Fruit fly (Drosophila melanogaster) whole organism, embryonic: Measurements from ENCODE around the gene Alp13.

Experiments used
- CG2678 ChIP-seq: fragments of 200-800 bp; sonication (Bioruptor generic); optimal IDR thresholded peaks from 3 replicates; lab custom pipeline; 2019; ENCODE audit warnings: missing biosample characterization, mild to moderate bottlenecking, missing genetic modification characterization, moderate library complexity
- CG42726 ChIP-seq: fragments of 200-800 bp; sonication (Bioruptor generic); IDR thresholded peaks from 2 replicates; pipeline ENCODE4 v1.3.6; 2022; ENCODE audit warnings: missing biosample characterization, missing genetic modification characterization; ENCODE audit not compliant: partially characterized antibody
- Dbx ChIP-seq: fragments of 200-800 bp; sonication (Bioruptor generic); IDR thresholded peaks from 3 replicates; pipeline ENCODE4 v1.3.6; 2022; ENCODE audit warnings: missing biosample characterization, missing genetic modification characterization
- PHDP ChIP-seq: fragments of 200-800 bp; sonication (Bioruptor generic); optimal IDR thresholded peaks from 3 replicates; lab custom pipeline; 2018; ENCODE audit warnings: missing biosample characterization, mild to moderate bottlenecking, missing genetic modification characterization, moderate library complexity
- org-1 ChIP-seq: fragments of 200-800 bp; sonication (Bioruptor generic); optimal IDR thresholded peaks from 2 replicates; lab custom pipeline; 2017; ENCODE audit warnings: missing biosample characterization, missing genetic modification characterization
- pan ChIP-seq, 4 experiments: fragments of >200 bp in 3 of 4; fragments of 200-800 bp in 1 of 4; sonication (Bioruptor generic) in 1 of 4; optimal IDR thresholded peaks in 3 of 4; IDR thresholded peaks in 1 of 4; 2 replicates each; pipeline versions ENCODE4 v1.3.6 to Lab custom; 2017 to 2022; ENCODE audit warnings: missing biosample characterization in 2 of 4, missing genetic modification characterization in 2 of 4, mixed read lengths in 1 of 4
- sug ChIP-seq: fragments of 200-800 bp; optimal IDR thresholded peaks from 2 replicates; lab custom pipeline; 2019; ENCODE audit warnings: missing biosample characterization, mild to moderate bottlenecking, missing genetic modification characterization, moderate library complexity

DNA sequence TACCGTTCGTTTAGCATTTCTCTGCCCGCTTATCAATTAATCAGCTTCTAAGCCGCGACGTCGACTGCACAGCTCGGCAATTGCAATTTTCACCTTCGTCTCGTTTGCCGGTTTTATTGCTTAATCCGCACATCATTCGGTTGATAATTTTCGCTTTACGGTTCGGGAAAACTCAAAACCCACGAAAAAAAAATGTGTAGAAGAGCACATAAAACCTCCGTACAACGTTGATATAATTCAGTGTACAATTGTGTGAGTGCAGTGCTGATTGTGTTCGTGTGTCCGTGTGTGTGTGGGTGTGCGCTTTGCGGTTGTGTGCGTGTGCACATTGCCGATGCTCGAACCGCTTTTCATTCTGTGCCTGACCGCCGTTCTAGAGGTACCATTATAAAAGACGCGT lies 37.0 kb upstream of the Alp13 start, which contains the start of gene CAH7:
- no peak for TF ChIP-seq PHDP
- TF ChIP-seq pan (optimal IDR thresholded peaks at IDR 0.05; lab: Kevin White, UChicago) = no peak
- no peak for TF ChIP-seq pan (GFP tag; optimal IDR thresholded peaks at IDR 0.05 in 1 of 2, IDR thresholded peaks at IDR 0.05 in 1 of 2)
- no peak for TF ChIP-seq CG42726 (GFP tag; lab: Robert Waterston, UW)
- TF ChIP-seq Dbx (GFP tag; lab: Robert Waterston, UW) = no peak
- no peak for TF ChIP-seq CG2678 (tag; lab: Kevin White, UChicago)
- no peak for TF ChIP-seq org-1
- no peak for TF ChIP-seq sug (tag; lab: Kevin White, UChicago)
